Worm (Caenorhabditis elegans) whole organism, L4 larva: Measurements from ENCODE around the gene ccz-1.

Experiments used
- F26F4.8 ChIP-seq: fragments of 200-800 bp; sonication (Bioruptor generic); conservative IDR thresholded peaks from 2 replicates; pipeline ENCODE4 v1.3.6; 2022; ENCODE audit warnings: missing genetic modification characterization, missing compliant biosample characterization
- F37D6.2 ChIP-seq: sonication (generic microtip); optimal IDR thresholded peaks from 2 replicates; lab custom pipeline; 2016; ENCODE audit warnings: mild to moderate bottlenecking, missing genetic modification characterization, missing compliant biosample characterization
- F44E2.7 ChIP-seq: fragments of 200-800 bp; sonication (Bioruptor generic); IDR thresholded peaks from 2 replicates; pipeline ENCODE4 v2.1.2; 2022; ENCODE audit warnings: missing genetic modification characterization, missing compliant biosample characterization
- Y75B8A.6 ChIP-seq: fragments of 200-800 bp; sonication (Bioruptor generic); IDR thresholded peaks from 2 replicates; pipeline ENCODE4 v1.3.6; 2022; ENCODE audit warnings: missing genetic modification reagents, missing genetic modification characterization, missing compliant biosample characterization
- ZK546.5 ChIP-seq, 2 experiments: sonication (generic microtip); optimal IDR thresholded peaks; 2 replicates each; lab custom pipeline; 2017; ENCODE audit warnings: missing biosample characterization in 2 of 2, missing genetic modification characterization in 2 of 2
- ceh-28 ChIP-seq: fragments of 150-350 bp; optimal IDR thresholded peaks from 2 replicates; lab custom pipeline; 2014; ENCODE audit warnings: missing biosample characterization, missing genetic modification reagents, missing genetic modification characterization
- ctbp-1 ChIP-seq: fragments of 200-800 bp; sonication (Bioruptor generic); IDR thresholded peaks from 2 replicates; pipeline ENCODE4 v1.3.6; 2022; ENCODE audit warnings: missing genetic modification reagents, missing genetic modification characterization, missing compliant biosample characterization
- daf-16 ChIP-seq, 3 experiments: sonication (generic microtip); optimal IDR thresholded peaks; 2 replicates each; lab custom pipeline; 2016 to 2017; ENCODE audit warnings: missing genetic modification characterization in 3 of 3, missing genetic modification reagents in 3 of 3, mild to moderate bottlenecking in 2 of 3, missing compliant biosample characterization in 2 of 3, missing biosample characterization in 1 of 3, moderate library complexity in 1 of 3
- dmd-6 ChIP-seq: fragments of 200-800 bp; sonication (Bioruptor generic); IDR thresholded peaks from 2 replicates; pipeline ENCODE4 v1.3.6; 2022; ENCODE audit warnings: missing genetic modification reagents, missing genetic modification characterization, missing compliant biosample characterization
- dpl-1 ChIP-seq: fragments of 150-350 bp; optimal IDR thresholded peaks from 2 replicates; lab custom pipeline; 2014; ENCODE audit warnings: missing biosample characterization, missing genetic modification reagents, missing genetic modification characterization
- duxl-1 ChIP-seq: sonication (generic microtip); optimal IDR thresholded peaks from 2 replicates; lab custom pipeline; 2016; ENCODE audit warnings: mild to moderate bottlenecking, missing genetic modification characterization, moderate library complexity, missing compliant biosample characterization; ENCODE audit not compliant: poor library complexity
- dve-1 ChIP-seq: sonication (generic microtip); optimal IDR thresholded peaks from 2 replicates; lab custom pipeline; 2017; ENCODE audit warnings: antibody characterized with exemption, mild to moderate bottlenecking, missing genetic modification characterization, missing compliant biosample characterization; ENCODE audit not compliant: insufficient read depth
- gei-8 ChIP-seq: fragments of 200-800 bp; sonication (Bioruptor generic); optimal IDR thresholded peaks from 2 replicates; lab custom pipeline; 2018; ENCODE audit warnings: mild to moderate bottlenecking, missing genetic modification characterization, missing compliant biosample characterization
- hif-1 ChIP-seq, 2 experiments: sonication (generic microtip); optimal IDR thresholded peaks; 2 replicates each; lab custom pipeline; 2016 to 2017; ENCODE audit warnings: missing compliant biosample characterization in 2 of 2, missing genetic modification characterization in 2 of 2, missing genetic modification reagents in 2 of 2, missing genotype in 2 of 2, mild to moderate bottlenecking in 1 of 2
- hlh-11 ChIP-seq: fragments of 200-800 bp; sonication (Bioruptor generic); optimal IDR thresholded peaks from 2 replicates; lab custom pipeline; 2018; ENCODE audit warnings: mild to moderate bottlenecking, missing genetic modification characterization, missing compliant biosample characterization
- hlh-30 ChIP-seq: sonication (generic microtip); optimal IDR thresholded peaks from 2 replicates; lab custom pipeline; 2017; ENCODE audit warnings: antibody characterized with exemption, mild to moderate bottlenecking, missing genetic modification characterization, missing compliant biosample characterization; ENCODE audit not compliant: insufficient read depth
- hmg-1.1 ChIP-seq: fragments of 200-800 bp; sonication (Bioruptor generic); IDR thresholded peaks from 2 replicates; pipeline ENCODE4 v1.3.6; 2022; ENCODE audit warnings: missing genetic modification reagents, missing genetic modification characterization, missing compliant biosample characterization
- jun-1 ChIP-seq: fragments of 150-350 bp; optimal IDR thresholded peaks from 2 replicates; lab custom pipeline; 2014; ENCODE audit warnings: missing biosample characterization, missing genetic modification reagents, missing genetic modification characterization
- lin-38 ChIP-seq: fragments of 200-800 bp; sonication (Bioruptor generic); IDR thresholded peaks from 2 replicates; pipeline ENCODE4 v1.3.6; 2022; ENCODE audit warnings: missing genetic modification reagents, missing genetic modification characterization, missing compliant biosample characterization
- lin-39 ChIP-seq: fragments of 150-350 bp; optimal IDR thresholded peaks from 2 replicates; lab custom pipeline; 2014; ENCODE audit warnings: missing biosample characterization, missing genetic modification reagents, missing genetic modification characterization
- lsy-2 ChIP-seq, 2 experiments: fragments of 150-350 bp in 1 of 2; sonication (generic microtip) in 1 of 2; optimal IDR thresholded peaks; 2 replicates each; lab custom pipeline; 2014 to 2017; ENCODE audit warnings: missing biosample characterization in 2 of 2, missing genetic modification characterization in 2 of 2
- mdl-1 ChIP-seq, 2 experiments: fragments of 150-350 bp in 1 of 2; sonication (generic microtip) in 1 of 2; optimal IDR thresholded peaks; 2 replicates each; lab custom pipeline; 2014 to 2017; ENCODE audit warnings: missing biosample characterization in 2 of 2, missing genetic modification characterization in 2 of 2
- mep-1 ChIP-seq: fragments of 150-350 bp; sonication (generic microtip); optimal IDR thresholded peaks from 3 replicates; lab custom pipeline; 2014; ENCODE audit warnings: missing biosample characterization, missing genetic modification characterization
- mes-2 ChIP-seq: sonication (generic microtip); optimal IDR thresholded peaks from 2 replicates; lab custom pipeline; 2016; ENCODE audit warnings: missing genotype, mild to moderate bottlenecking, missing genetic modification characterization, missing compliant biosample characterization; ENCODE audit not compliant: poor library complexity, severe bottlenecking
- mxl-3 ChIP-seq: fragments of 200-800 bp; sonication (Bioruptor generic); optimal IDR thresholded peaks from 2 replicates; lab custom pipeline; 2018; ENCODE audit warnings: mild to moderate bottlenecking, missing genetic modification characterization, missing compliant biosample characterization
- nhr-102 ChIP-seq: sonication (generic microtip); optimal IDR thresholded peaks from 2 replicates; lab custom pipeline; 2016; ENCODE audit warnings: mild to moderate bottlenecking, missing genetic modification characterization, moderate library complexity, missing compliant biosample characterization
- nhr-11 ChIP-seq: fragments of 150-350 bp; optimal IDR thresholded peaks from 2 replicates; lab custom pipeline; 2014; ENCODE audit warnings: missing biosample characterization, missing genetic modification characterization
- nhr-111 ChIP-seq: fragments of 200-800 bp; sonication (Bioruptor generic); optimal IDR thresholded peaks from 2 replicates; lab custom pipeline; 2018; ENCODE audit warnings: mild to moderate bottlenecking, missing genetic modification characterization, missing compliant biosample characterization
- nhr-25 ChIP-seq: sonication (generic microtip); optimal IDR thresholded peaks from 2 replicates; lab custom pipeline; 2017; ENCODE audit warnings: missing genetic modification characterization, mild to moderate bottlenecking, missing compliant biosample characterization, antibody characterized with exemption, moderate library complexity, borderline replicate concordance; ENCODE audit not compliant: insufficient read depth
- nhr-28 ChIP-seq: fragments of 150-350 bp; optimal IDR thresholded peaks from 2 replicates; lab custom pipeline; 2014; ENCODE audit warnings: missing biosample characterization, missing genetic modification characterization
- nhr-41 ChIP-seq: fragments of 200-800 bp; sonication (Bioruptor generic); IDR thresholded peaks from 2 replicates; pipeline ENCODE4 v1.3.6; 2022; ENCODE audit warnings: missing genetic modification reagents, missing genetic modification characterization, missing compliant biosample characterization
- nhr-42 ChIP-seq: fragments of 200-800 bp; sonication (Bioruptor generic); IDR thresholded peaks from 2 replicates; pipeline ENCODE4 v1.3.6; 2022; ENCODE audit warnings: missing genetic modification characterization, missing compliant biosample characterization
- nhr-6 ChIP-seq: fragments of 150-350 bp; optimal IDR thresholded peaks from 2 replicates; lab custom pipeline; 2014; ENCODE audit warnings: missing biosample characterization, missing genetic modification characterization
- nhr-76 ChIP-seq: fragments of 150-350 bp; optimal IDR thresholded peaks from 2 replicates; lab custom pipeline; 2014; ENCODE audit warnings: missing biosample characterization, missing genetic modification characterization
- nhr-77 ChIP-seq: fragments of 150-350 bp; optimal IDR thresholded peaks from 2 replicates; lab custom pipeline; 2014; ENCODE audit warnings: missing biosample characterization, missing genetic modification characterization
- pha-4 ChIP-seq, 2 experiments: fragments of 150-350 bp in 1 of 2; fragments of 200-800 bp in 1 of 2; sonication (Bioruptor generic) in 1 of 2; IDR thresholded peaks in 1 of 2; optimal IDR thresholded peaks in 1 of 2; 2 replicates each; pipeline versions ENCODE4 v1.3.6 to Lab custom; 2014 to 2022; ENCODE audit warnings: missing genetic modification characterization in 2 of 2, missing genetic modification reagents in 2 of 2, missing biosample characterization in 1 of 2, missing compliant biosample characterization in 1 of 2
- pqm-1 ChIP-seq: sonication (generic microtip); optimal IDR thresholded peaks from 2 replicates; lab custom pipeline; 2017; ENCODE audit warnings: missing biosample characterization, missing genetic modification characterization
- set-16 ChIP-seq: fragments of 200-800 bp; sonication (Bioruptor generic); IDR thresholded peaks from 2 replicates; pipeline ENCODE4 v1.3.6; 2022; ENCODE audit warnings: missing genetic modification reagents, missing genetic modification characterization, missing compliant biosample characterization
- unc-62 ChIP-seq, 3 experiments: fragments of 150-350 bp in 1 of 3; sonication (generic microtip); optimal IDR thresholded peaks in 2 of 3; peaks in 1 of 3; 1 replicate in 1 of 3; 2 replicates in 2 of 3; lab custom pipeline; 2014 to 2017; ENCODE audit warnings: missing biosample characterization in 3 of 3, missing genetic modification characterization in 3 of 3, missing genetic modification reagents in 3 of 3, missing genotype in 1 of 3
- zip-2 ChIP-seq: fragments of 150-350 bp; optimal IDR thresholded peaks from 2 replicates; lab custom pipeline; 2014; ENCODE audit warnings: missing biosample characterization, missing genetic modification characterization

The ccz-1 gene

ce11 chrV:13653713-13654393 lies 24.8 kb upstream of the ccz-1 start, which contains the start of gene lpin-1 (continued):
- peak in 1 of 2 experiments; percentile 8 for TF ChIP-seq lsy-2 (tag; optimal IDR thresholded peaks at IDR 0.05; lab: Kevin White, UChicago)
- TF ChIP-seq nhr-42 (GFP tag; lab: Robert Waterston, UW), result no peak
- peak; percentile 53; the same call in 1 of the 2 replicates for TF ChIP-seq nhr-41 (GFP tag; lab: Robert Waterston, UW)
- TF ChIP-seq nhr-77, result peak; percentile 35
- no peak for TF ChIP-seq F37D6.2 (tag; lab: Kevin White, UChicago)
- peak in 1 of 2 experiments; percentile 54 for TF ChIP-seq mdl-1 (tag; optimal IDR thresholded peaks at IDR 0.05; lab: Kevin White, UChicago)
- TF ChIP-seq gei-8 (GFP tag; lab: Kevin White, UChicago), result no peak
- peak; percentile 16 for TF ChIP-seq pqm-1
- no peak for TF ChIP-seq daf-16 (GFP tag; optimal IDR thresholded peaks at IDR 0.05; lab: Kevin White, UChicago)
- peak; percentile 44 for TF ChIP-seq daf-16 (tag; optimal IDR thresholded peaks at IDR 0.05; lab: Kevin White, UChicago)
- peak; percentile 70 for TF ChIP-seq mxl-3 (GFP tag; lab: Kevin White, UChicago)
- peak in 1 of 2 experiments; percentile 38 for TF ChIP-seq hif-1 (tag; optimal IDR thresholded peaks at IDR 0.05; lab: Kevin White, UChicago)

- TF ChIP-seq dmd-6 (GFP tag; lab: Robert Waterston, UW) (peak; percentile 42; the same call in 1 of the 2 replicates), nhr-76 (tag; lab: Kevin White, UChicago) (no peak), hlh-11 (tag; lab: Kevin White, UChicago) (peak; percentile 9)
- TF ChIP-seq, all 104 proteins: peak for 2
Measured at ce11 chrV:13654394-13654792, 24.3 kb upstream of the ccz-1 start.

ce11 chrV:13655202-13655764 lies 23.4 kb upstream of the ccz-1 start:
- TF ChIP-seq duxl-1 (tag; lab: Kevin White, UChicago), result peak; percentile 22
- TF ChIP-seq mes-2 (tag; lab: Kevin White, UChicago), result peak; percentile 53
- TF ChIP-seq ZK546.5 (tag; optimal IDR thresholded peaks at IDR 0.05; lab: Kevin White, UChicago), result no peak
- peak; percentile 84 for TF ChIP-seq set-16 (GFP tag; lab: Robert Waterston, UW)
- no peak for TF ChIP-seq F26F4.8 (GFP tag; lab: Robert Waterston, UW)
- peak; percentile 83 for TF ChIP-seq nhr-6 (tag; lab: Kevin White, UChicago)
- peak; percentile 33 for TF ChIP-seq dpl-1
- no peak for TF ChIP-seq nhr-42 (GFP tag; lab: Robert Waterston, UW)
- peak in 1 of 2 experiments; percentile 82 for TF ChIP-seq mdl-1 (tag; optimal IDR thresholded peaks at IDR 0.05; lab: Kevin White, UChicago)
- peak; percentile 56 for TF ChIP-seq dve-1 (tag; lab: Kevin White, UChicago)
- peak; percentile 80 for TF ChIP-seq mep-1 (tag; lab: Kevin White, UChicago)
- TF ChIP-seq pha-4 (GFP tag; IDR thresholded peaks at IDR 0.05; lab: Robert Waterston, UW), result peak; percentile 72; the same call in 1 of the 2 replicates
- peak; percentile 6 for TF ChIP-seq pha-4 (tag; optimal IDR thresholded peaks at IDR 0.05; lab: Kevin White, UChicago)
- TF ChIP-seq jun-1 (tag; lab: Kevin White, UChicago), result no peak
- peak; percentile 32 for TF ChIP-seq nhr-28 (tag; lab: Kevin White, UChicago)
- peak; percentile 51 to 77 for TF ChIP-seq lsy-2 (tag; optimal IDR thresholded peaks at IDR 0.05; lab: Kevin White, UChicago)
- TF ChIP-seq unc-62 (GFP tag; optimal IDR thresholded peaks at IDR 0.05 in 1 of 2; lab: Kevin White, UChicago), result peak in 1 of 2 experiments; percentile 99
- TF ChIP-seq unc-62 (tag; optimal IDR thresholded peaks at IDR 0.05; lab: Kevin White, UChicago), result no peak
- no peak for TF ChIP-seq nhr-102 (tag; lab: Kevin White, UChicago)
- no peak for TF ChIP-seq nhr-77
- TF ChIP-seq lin-39 (tag; lab: Kevin White, UChicago), result peak; percentile 41
- peak; percentile 45 for TF ChIP-seq lin-38 (GFP tag; lab: Robert Waterston, UW)
- peak; percentile 79 for TF ChIP-seq hmg-1.1 (GFP tag; lab: Robert Waterston, UW)
- TF ChIP-seq ceh-28 (tag; lab: Kevin White, UChicago), result peak; percentile 49
- 0 out of 2 replicates have a peak, but pooled peaks have one; percentile 36 for TF ChIP-seq Y75B8A.6 (GFP tag; lab: Robert Waterston, UW)
- TF ChIP-seq hlh-30 (tag; lab: Kevin White, UChicago), result peak; percentile 69
- TF ChIP-seq F44E2.7, result no peak
- peak; percentile 69 for TF ChIP-seq nhr-25
- peak in 1 of 2 experiments; percentile 49 for TF ChIP-seq hif-1 (tag; optimal IDR thresholded peaks at IDR 0.05; lab: Kevin White, UChicago)
- TF ChIP-seq dmd-6 (GFP tag; lab: Robert Waterston, UW), result peak; percentile 37
- peak; percentile 4 for TF ChIP-seq nhr-111
- no peak for TF ChIP-seq daf-16 (GFP tag; optimal IDR thresholded peaks at IDR 0.05; lab: Kevin White, UChicago)
- peak; percentile 50 for TF ChIP-seq daf-16 (tag; optimal IDR thresholded peaks at IDR 0.05; lab: Kevin White, UChicago)
- peak; percentile 46 for TF ChIP-seq ctbp-1 (GFP tag; lab: Robert Waterston, UW)
- TF ChIP-seq nhr-11 (tag; lab: Kevin White, UChicago), result peak; percentile 42
- TF ChIP-seq hlh-11 (tag; lab: Kevin White, UChicago), result peak; percentile 74
- no peak for TF ChIP-seq zip-2 (tag; lab: Kevin White, UChicago)
